Fruit fly (Drosophila melanogaster) whole organism, adult: ENCODE results near the gene CG5282.

ENCODE experiments used
- CG11617 ChIP-seq: fragments of 200-800 bp; sonication (Bioruptor generic); optimal IDR thresholded peaks from 2 replicates; lab custom pipeline; 2017; ENCODE audit warnings: mild to moderate bottlenecking, missing biosample characterization, missing genetic modification reagents, missing genetic modification characterization
- CG12768 ChIP-seq: fragments of 200-800 bp; sonication (Bioruptor generic); optimal IDR thresholded peaks from 2 replicates; lab custom pipeline; 2017; ENCODE audit warnings: missing biosample characterization, missing genetic modification characterization, mild to moderate bottlenecking, moderate library complexity, missing genetic modification reagents
- CG14711 ChIP-seq: fragments of 200-800 bp; sonication (Bioruptor generic); optimal IDR thresholded peaks from 2 replicates; lab custom pipeline; 2018; ENCODE audit warnings: missing biosample characterization, mild to moderate bottlenecking, missing genetic modification characterization, moderate library complexity
- CG1620 ChIP-seq: fragments of 200-800 bp; sonication (Bioruptor generic); optimal IDR thresholded peaks from 2 replicates; lab custom pipeline; 2016; ENCODE audit warnings: missing biosample characterization, missing genetic modification characterization
- CG33017 ChIP-seq: fragments of 200-800 bp; sonication (Bioruptor generic); optimal IDR thresholded peaks from 2 replicates; lab custom pipeline; 2018; ENCODE audit warnings: missing biosample characterization, mild to moderate bottlenecking, missing genetic modification characterization, moderate library complexity
- CG5204 ChIP-seq: fragments of 200-800 bp; sonication (Bioruptor generic); optimal IDR thresholded peaks from 2 replicates; lab custom pipeline; 2016; ENCODE audit warnings: missing biosample characterization, missing genetic modification characterization
- CG7045 ChIP-seq: fragments of 200-800 bp; sonication (Bioruptor generic); optimal IDR thresholded peaks from 2 replicates; lab custom pipeline; 2017; ENCODE audit warnings: missing biosample characterization, mild to moderate bottlenecking, missing genetic modification characterization
- CG7101 ChIP-seq: fragments of 200-800 bp; sonication (Bioruptor generic); optimal IDR thresholded peaks from 2 replicates; lab custom pipeline; 2018; ENCODE audit warnings: missing biosample characterization, mild to moderate bottlenecking, missing genetic modification characterization, moderate library complexity
- Clk ChIP-seq: fragments of 200-800 bp; sonication (Bioruptor generic); optimal IDR thresholded peaks from 2 replicates; lab custom pipeline; 2017; ENCODE audit warnings: missing biosample characterization, missing genetic modification characterization
- Crg-1 ChIP-seq: fragments of 200-800 bp; sonication (Bioruptor generic); optimal IDR thresholded peaks from 2 replicates; lab custom pipeline; 2016; ENCODE audit warnings: missing biosample characterization, missing genetic modification characterization
- Hr96 ChIP-seq: fragments of 200-800 bp; sonication (Bioruptor generic); optimal IDR thresholded peaks from 2 replicates; lab custom pipeline; 2016; ENCODE audit warnings: missing biosample characterization, missing genetic modification characterization
- Mnt ChIP-seq: fragments of 200-800 bp; sonication (Bioruptor generic); optimal IDR thresholded peaks from 2 replicates; lab custom pipeline; 2016; ENCODE audit warnings: missing biosample characterization, mild to moderate bottlenecking, missing genetic modification characterization
- bab1 ChIP-seq: fragments of 200-800 bp; sonication (Bioruptor generic); optimal IDR thresholded peaks from 3 replicates; lab custom pipeline; 2019; ENCODE audit warnings: missing biosample characterization, mild to moderate bottlenecking, missing genetic modification characterization, moderate library complexity
- cic ChIP-seq: fragments of 200-800 bp; sonication (Bioruptor generic); optimal IDR thresholded peaks from 2 replicates; lab custom pipeline; 2017; ENCODE audit warnings: missing biosample characterization, mild to moderate bottlenecking, missing genetic modification characterization, moderate library complexity
- cnc ChIP-seq, 2 experiments: fragments of >200 bp; optimal IDR thresholded peaks; 2 replicates each; lab custom pipeline; 2017
- kay ChIP-seq: fragments of 200-800 bp; sonication (Bioruptor generic); peaks from one replicate; lab custom pipeline; 2016; ENCODE audit warnings: missing biosample characterization, missing genetic modification characterization, borderline replicate concordance
- ovo ChIP-seq: fragments of 200-800 bp; sonication (Bioruptor generic); optimal IDR thresholded peaks from 2 replicates; lab custom pipeline; 2016; ENCODE audit warnings: missing biosample characterization, missing genetic modification characterization
- pad ChIP-seq: fragments of 200-800 bp; sonication (Bioruptor generic); optimal IDR thresholded peaks from 3 replicates; lab custom pipeline; 2017; ENCODE audit warnings: missing biosample characterization, missing genetic modification characterization, mild to moderate bottlenecking, moderate library complexity, missing genetic modification reagents
- tj ChIP-seq: fragments of 200-800 bp; sonication (Bioruptor generic); optimal IDR thresholded peaks from 3 replicates; lab custom pipeline; 2017; ENCODE audit warnings: missing biosample characterization, mild to moderate bottlenecking, missing genetic modification characterization, moderate library complexity
- toe ChIP-seq: fragments of 200-800 bp; sonication (Bioruptor generic); optimal IDR thresholded peaks from 2 replicates; lab custom pipeline; 2016; ENCODE audit warnings: missing biosample characterization, missing genetic modification characterization

Gene CG5282

dm6 chr3L:20397770-20398169 lies 28.1 kb downstream of the CG5282 start:
- no peak for TF ChIP-seq CG11617
- TF ChIP-seq tj (GFP tag; lab: Kevin White, UChicago): peak; percentile 43
- TF ChIP-seq toe: no peak
- no peak for TF ChIP-seq bab1 (GFP tag; lab: Kevin White, UChicago)

- TF ChIP-seq Hr96 (GFP tag; lab: Kevin White, UChicago) (no peak), ovo (GFP tag; lab: Kevin White, UChicago) (no peak), CG14711 (tag; lab: Kevin White, UChicago) (no peak), kay (peak; percentile 95), tj (GFP tag; lab: Kevin White, UChicago) (no peak), Crg-1 (GFP tag; lab: Kevin White, UChicago) (no peak), CG11617 (no peak)
Observed at dm6 chr3L:20396047-20396446, 29.8 kb downstream of the CG5282 start.

- TF ChIP-seq Hr96 (GFP tag; lab: Kevin White, UChicago) (peak; percentile 18), kay (peak; percentile 52), ovo (GFP tag; lab: Kevin White, UChicago) (no peak), CG11617 (peak; percentile 55), Mnt (GFP tag; lab: Kevin White, UChicago) (peak; percentile 72), pad (peak; percentile 50), CG14711 (tag; lab: Kevin White, UChicago) (no peak), Crg-1 (GFP tag; lab: Kevin White, UChicago) (no peak), toe (no peak), Clk (peak; percentile 46), tj (GFP tag; lab: Kevin White, UChicago) (peak; percentile 95), CG7045 (GFP tag; lab: Kevin White, UChicago) (peak; percentile 30), cic (GFP tag; lab: Kevin White, UChicago) (peak; percentile 94), CG33017 (peak; percentile 60), CG7101 (tag; lab: Kevin White, UChicago) (peak; percentile 66), CG5204 (GFP tag; lab: Kevin White, UChicago) (peak; percentile 38), cnc (optimal IDR thresholded peaks at IDR 0.05; lab: Kevin White, UChicago) (peak in 1 of 2 experiments; percentile 29), CG1620 (GFP tag; lab: Kevin White, UChicago) (no peak), bab1 (GFP tag; lab: Kevin White, UChicago) (peak; percentile 66), CG12768 (peak; percentile 93)
Observed at dm6 chr3L:20395257-20395909, 30.5 kb downstream of the CG5282 start.

DNA sequence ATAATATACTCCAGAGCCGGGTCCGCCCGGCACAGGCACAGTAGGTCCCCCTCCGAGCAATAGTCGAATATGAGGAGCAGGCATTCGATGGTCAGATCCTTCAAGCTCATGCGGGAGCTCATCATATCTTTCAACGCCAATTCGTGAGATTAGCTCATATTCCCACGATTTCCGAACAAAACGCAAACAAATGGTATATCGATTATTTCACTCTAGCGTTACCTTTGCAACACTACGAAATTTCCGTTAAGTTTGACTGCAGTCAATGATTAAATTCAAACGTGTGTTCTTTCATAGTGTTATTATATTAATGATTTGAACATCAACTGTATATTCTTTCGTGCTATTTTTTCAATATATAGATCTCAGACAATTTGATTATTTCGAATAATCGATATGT lies 32.5 kb downstream of the CG5282 start, which contains the start of gene CG33969:
TSS of gene CG33969 (minus strand) at position 197 of the 400 bp plus-strand sequence.
- TF ChIP-seq kay: peak; percentile 49
- TF ChIP-seq Mnt (GFP tag; lab: Kevin White, UChicago): no peak
- TF ChIP-seq CG33017: no peak
- peak; percentile 36 for TF ChIP-seq bab1 (GFP tag; lab: Kevin White, UChicago)
- peak; percentile 22 for TF ChIP-seq CG7101 (tag; lab: Kevin White, UChicago)
- peak; percentile 2 for TF ChIP-seq tj (GFP tag; lab: Kevin White, UChicago)
- no peak for TF ChIP-seq CG7045 (GFP tag; lab: Kevin White, UChicago)
- peak; percentile 5 for TF ChIP-seq CG1620 (GFP tag; lab: Kevin White, UChicago)
- TF ChIP-seq pad: peak; percentile 29
- peak; percentile 18 for TF ChIP-seq Crg-1 (GFP tag; lab: Kevin White, UChicago)

DNA sequence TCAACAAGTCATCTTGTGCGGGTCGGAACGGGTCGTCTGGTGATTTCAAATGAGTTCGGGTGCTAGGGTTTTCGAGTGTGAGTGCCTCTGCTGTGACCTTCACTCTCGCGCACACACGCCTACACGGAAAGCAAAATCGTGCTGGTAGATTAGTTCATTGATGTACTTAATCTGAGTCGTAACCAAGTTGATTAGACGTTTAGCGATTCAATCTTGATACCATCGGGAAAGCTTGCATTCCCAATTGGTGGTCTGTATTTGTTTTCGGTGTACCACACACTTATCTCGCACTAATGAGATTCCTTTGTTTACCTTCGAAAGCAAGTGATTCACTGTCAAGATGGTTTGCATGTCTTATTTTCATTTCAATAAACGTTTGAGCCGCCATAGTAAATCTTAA lies 36.9 kb downstream of the CG5282 start:
- TF ChIP-seq pad (no peak), CG33017 (peak; percentile 41), cic (GFP tag; lab: Kevin White, UChicago) (peak; percentile 89), cnc (optimal IDR thresholded peaks at IDR 0.05; lab: Kevin White, UChicago) (no peak), tj (GFP tag; lab: Kevin White, UChicago) (no peak), CG14711 (tag; lab: Kevin White, UChicago) (peak; percentile 21), CG1620 (GFP tag; lab: Kevin White, UChicago) (no peak), Mnt (GFP tag; lab: Kevin White, UChicago) (peak; percentile 50), CG11617 (no peak), CG7101 (tag; lab: Kevin White, UChicago) (peak; percentile 41), bab1 (GFP tag; lab: Kevin White, UChicago) (no peak), kay (peak; percentile 94), toe (no peak), CG7045 (GFP tag; lab: Kevin White, UChicago) (no peak)

- TF ChIP-seq CG12768 (peak; percentile 4), Crg-1 (GFP tag; lab: Kevin White, UChicago) (no peak)
Observed at dm6 chr3L:20387843-20388163, 38.1 kb downstream of the CG5282 start.

dm6 chr3L:20387038-20387842 lies 38.6 kb downstream of the CG5282 start:
- TF ChIP-seq Mnt (GFP tag; lab: Kevin White, UChicago) (peak; percentile 82), CG14711 (tag; lab: Kevin White, UChicago) (no peak), cic (GFP tag; lab: Kevin White, UChicago) (peak; percentile 91), kay (peak; percentile 52), Clk (no peak), CG33017 (peak; percentile 10), bab1 (GFP tag; lab: Kevin White, UChicago) (no peak), CG7045 (GFP tag; lab: Kevin White, UChicago) (no peak), CG12768 (no peak), pad (no peak), CG11617 (no peak), toe (no peak)
